Worm (Caenorhabditis elegans) whole organism, midembryonic: ENCODE results near the gene F14F3.5.

ENCODE experiments used
- flt-1 ChIP-seq: fragments of 200-800 bp; sonication (Bioruptor generic); IDR thresholded peaks from 2 replicates; pipeline ENCODE4 v1.3.6; 2022; ENCODE audit warnings: missing genetic modification characterization, missing compliant biosample characterization
- klf-2 ChIP-seq: fragments of 200-800 bp; sonication (Bioruptor generic); conservative IDR thresholded peaks from 2 replicates; pipeline ENCODE4 v1.3.6; 2022; ENCODE audit warnings: missing genetic modification reagents, missing genetic modification characterization, missing compliant biosample characterization
- tab-1 ChIP-seq: fragments of 200-800 bp; sonication (Bioruptor generic); IDR thresholded peaks from 2 replicates; pipeline ENCODE4 v1.3.6; 2022; ENCODE audit warnings: missing genetic modification characterization, missing compliant biosample characterization
- ztf-29 ChIP-seq: fragments of 200-800 bp; sonication (Bioruptor generic); IDR thresholded peaks from 2 replicates; pipeline ENCODE4 v1.3.6; 2022; ENCODE audit warnings: missing genetic modification reagents, missing genetic modification characterization, missing compliant biosample characterization

DNA sequence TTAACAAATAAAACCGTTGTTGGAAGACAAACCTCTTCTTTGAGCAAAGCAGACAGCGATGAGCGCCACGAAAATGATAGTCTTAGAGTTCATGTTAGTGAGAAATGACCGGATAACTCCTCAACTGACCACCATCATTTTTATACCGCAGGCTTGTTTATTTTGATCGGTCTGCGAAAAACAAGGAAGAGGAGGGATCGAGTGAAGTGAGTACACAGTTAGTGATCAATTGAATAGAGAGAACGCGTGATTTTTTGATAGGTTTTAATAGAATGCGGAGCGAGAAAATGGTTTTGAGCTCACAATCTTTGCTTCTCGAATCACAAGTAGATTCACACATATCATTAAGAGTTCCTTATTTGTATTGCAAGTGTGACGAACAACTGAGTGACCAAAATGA lies 7.7 kb downstream of the F14F3.5 start, which contains the start of gene F14F3.4:
- TF ChIP-seq tab-1 (GFP tag; lab: Robert Waterston, UW) (no peak), ztf-29 (no peak), klf-2 (no peak), flt-1 (no peak)
